Worm (Caenorhabditis elegans): ENCODE measurements around the gene srw-83.

- TF ChIP-seq dao-5 (tag; optimal IDR thresholded peaks at IDR 0.05) (no peak), him-1 (tag; optimal IDR thresholded peaks at IDR 0.05) (no peak)
Measured at ce11 chrV:18420797-18421196, 5.6 kb upstream of the srw-83 start, which contains the start of gene srj-26.
